Fruit fly (Drosophila melanogaster) whole organism, wandering third instar larva: ENCODE measurements around the gene Pdi.

Experiments used
- Abd-B ChIP-seq: fragments of >200 bp; optimal IDR thresholded peaks from 2 replicates; lab custom pipeline; 2017; ENCODE audit warnings: missing biosample characterization, missing genetic modification characterization
- CG32264 ChIP-seq: fragments of 200-800 bp; sonication (Bioruptor generic); optimal IDR thresholded peaks from 2 replicates; lab custom pipeline; 2016; ENCODE audit warnings: missing biosample characterization, missing genetic modification characterization
- CG9705 ChIP-seq: fragments of 200-800 bp; sonication (Bioruptor generic); optimal IDR thresholded peaks from 2 replicates; lab custom pipeline; 2018; ENCODE audit warnings: missing biosample characterization, mild to moderate bottlenecking, missing genetic modification characterization
- CrebA ChIP-seq: fragments of 200-800 bp; sonication (Bioruptor generic); optimal IDR thresholded peaks from 2 replicates; lab custom pipeline; 2016; ENCODE audit warnings: missing biosample characterization, mild to moderate bottlenecking, missing genetic modification characterization, borderline replicate concordance
- Dfd ChIP-seq: fragments of >200 bp; optimal IDR thresholded peaks from 2 replicates; lab custom pipeline; 2017; ENCODE audit warnings: missing biosample characterization, missing genetic modification characterization
- GATAd ChIP-seq: sonication (Bioruptor generic); optimal IDR thresholded peaks from 2 replicates; lab custom pipeline; 2016; ENCODE audit warnings: missing biosample characterization, missing genetic modification characterization
- HLH106 ChIP-seq: fragments of 200-800 bp; optimal IDR thresholded peaks from 3 replicates; lab custom pipeline; 2019; ENCODE audit warnings: missing biosample characterization, mild to moderate bottlenecking, missing genetic modification characterization, moderate library complexity
- Hr78 ChIP-seq: fragments of >200 bp; optimal IDR thresholded peaks from 2 replicates; lab custom pipeline; 2017; ENCODE audit warnings: missing biosample characterization, missing genetic modification characterization
- Hr83 ChIP-seq: fragments of 200-300 bp; sonication (Bioruptor generic); optimal IDR thresholded peaks from 2 replicates; lab custom pipeline; 2016; ENCODE audit warnings: missing biosample characterization, mild to moderate bottlenecking, missing genetic modification characterization, moderate library complexity; ENCODE audit not compliant: poor library complexity, severe bottlenecking
- Mio ChIP-seq: sonication (Bioruptor generic); optimal IDR thresholded peaks from 2 replicates; lab custom pipeline; 2016; ENCODE audit warnings: missing biosample characterization, missing genetic modification characterization
- Myc ChIP-seq: fragments of >200 bp; optimal IDR thresholded peaks from 2 replicates; lab custom pipeline; 2017
- N ChIP-seq: fragments of >200 bp; optimal IDR thresholded peaks from 2 replicates; lab custom pipeline; 2018; ENCODE audit warnings: missing biosample characterization, missing external identifiers, missing genetic modification characterization
- OdsH ChIP-seq: fragments of 200-800 bp; sonication (Bioruptor generic); optimal IDR thresholded peaks from 2 replicates; lab custom pipeline; 2016; ENCODE audit warnings: missing biosample characterization, mild to moderate bottlenecking, missing genetic modification characterization
- Rel ChIP-seq, 2 experiments: fragments of 200-800 bp; sonication (Bioruptor generic) in 1 of 2; optimal IDR thresholded peaks; 2 replicates in 1 of 2; 3 replicates in 1 of 2; lab custom pipeline; 2016 to 2019; ENCODE audit warnings: mild to moderate bottlenecking in 2 of 2, missing biosample characterization in 2 of 2, missing genetic modification characterization in 2 of 2, moderate library complexity in 1 of 2
- Sp1 ChIP-seq: fragments of 200-800 bp; sonication (Bioruptor generic); optimal IDR thresholded peaks from 3 replicates; lab custom pipeline; 2019; ENCODE audit warnings: missing biosample characterization, mild to moderate bottlenecking, missing genetic modification characterization, moderate library complexity
- Vsx2 ChIP-seq: fragments of 200-300, 225-300 bp; sonication (Bioruptor generic); optimal IDR thresholded peaks from 2 replicates; lab custom pipeline; 2018; ENCODE audit warnings: missing biosample characterization, missing genetic modification characterization; ENCODE audit not compliant: partially characterized antibody
- brk ChIP-seq: fragments of 200-800 bp; sonication (Bioruptor generic); optimal IDR thresholded peaks from 2 replicates; lab custom pipeline; 2016; ENCODE audit warnings: missing biosample characterization, mild to moderate bottlenecking, missing genetic modification characterization
- dl ChIP-seq, 2 experiments: fragments of 175-275, 200-275 bp in 1 of 2; fragments of 200-275 bp in 1 of 2; sonication (Bioruptor generic); optimal IDR thresholded peaks; lab custom pipeline; 2018; ENCODE audit warnings: mild to moderate bottlenecking in 2 of 2, missing biosample characterization in 2 of 2, missing genetic modification characterization in 2 of 2, moderate library complexity in 2 of 2; ENCODE audit not compliant: partially characterized antibody in 2 of 2, insufficient read depth in 1 of 2
- dmrt93B ChIP-seq: fragments of 200-800 bp; sonication (Bioruptor generic); optimal IDR thresholded peaks from 2 replicates; lab custom pipeline; 2018; ENCODE audit warnings: missing biosample characterization, mild to moderate bottlenecking, missing genetic modification characterization
- dsf ChIP-seq: sonication (Bioruptor generic); optimal IDR thresholded peaks from 2 replicates; lab custom pipeline; 2016; ENCODE audit warnings: missing biosample characterization, missing genetic modification characterization, borderline replicate concordance
- ey ChIP-seq: fragments of 200-800 bp; sonication (Bioruptor generic); optimal IDR thresholded peaks from 2 replicates; lab custom pipeline; 2016; ENCODE audit warnings: missing biosample characterization, missing genetic modification characterization
- foxo ChIP-seq, 2 experiments: fragments of 200-800 bp; sonication (Bioruptor generic); optimal IDR thresholded peaks; 2 replicates in 1 of 2; 3 replicates in 1 of 2; lab custom pipeline; 2016 to 2017; ENCODE audit warnings: missing biosample characterization in 2 of 2, missing genetic modification characterization in 2 of 2
- jim ChIP-seq: fragments of 175-275, 200-325 bp; sonication (Bioruptor generic); optimal IDR thresholded peaks from 2 replicates; lab custom pipeline; 2016; ENCODE audit warnings: missing biosample characterization, mild to moderate bottlenecking, missing genetic modification characterization
- lola ChIP-seq: fragments of >200 bp; optimal IDR thresholded peaks from 2 replicates; lab custom pipeline; 2017; ENCODE audit warnings: missing biosample characterization, missing genetic modification characterization
- pan ChIP-seq: fragments of >200 bp; optimal IDR thresholded peaks from 2 replicates; lab custom pipeline; 2017
- rgr ChIP-seq: fragments of 200-800 bp; sonication (Bioruptor generic); optimal IDR thresholded peaks from 3 replicates; lab custom pipeline; 2016; ENCODE audit warnings: missing biosample characterization, mild to moderate bottlenecking, missing genetic modification characterization
- sv ChIP-seq: fragments of 200-800 bp; sonication (Bioruptor generic); optimal IDR thresholded peaks from 3 replicates; lab custom pipeline; 2016; ENCODE audit warnings: missing biosample characterization, missing genetic modification characterization
- tai ChIP-seq: sonication (Bioruptor generic); optimal IDR thresholded peaks from 2 replicates; lab custom pipeline; 2016; ENCODE audit warnings: missing biosample characterization, missing genetic modification characterization
- woc ChIP-seq: sonication (Bioruptor generic); optimal IDR thresholded peaks from 2 replicates; lab custom pipeline; 2016; ENCODE audit warnings: missing biosample characterization, mild to moderate bottlenecking, missing genetic modification characterization

Gene Pdi

dm6 chr3L:15172404-15173055 is 29.9 kb upstream of the Pdi start:
- no peak for TF ChIP-seq foxo (GFP tag; optimal IDR thresholded peaks at IDR 0.05; lab: Kevin White, UChicago)
- no peak for TF ChIP-seq Dfd (GFP tag; lab: Kevin White, UChicago)
- TF ChIP-seq OdsH (GFP tag; lab: Kevin White, UChicago) = no peak
- no peak for TF ChIP-seq dmrt93B
- TF ChIP-seq brk (GFP tag; lab: Kevin White, UChicago) = no peak
- no peak for TF ChIP-seq ey
- TF ChIP-seq Hr83 = no peak
- TF ChIP-seq CG32264 (GFP tag; lab: Kevin White, UChicago) = no peak
- no peak for TF ChIP-seq CG9705 (GFP tag; lab: Kevin White, UChicago)
- TF ChIP-seq Vsx2 (GFP tag; lab: Kevin White, UChicago) = no peak
- TF ChIP-seq Myc = no peak
- TF ChIP-seq Rel (GFP tag; optimal IDR thresholded peaks at IDR 0.05; lab: Kevin White, UChicago) = no peak
- no peak for TF ChIP-seq Rel (tag; optimal IDR thresholded peaks at IDR 0.05; lab: Kevin White, UChicago)
- TF ChIP-seq Hr78 (GFP tag; lab: Kevin White, UChicago) = no peak
- TF ChIP-seq lola (GFP tag; lab: Kevin White, UChicago) = no peak
- no peak for TF ChIP-seq HLH106
- TF ChIP-seq, all 38 proteins: peak for 0

dm6 chr3L:15171769-15172403 is 29.2 kb upstream of the Pdi start:
- TF ChIP-seq dl (GFP tag; optimal IDR thresholded peaks at IDR 0.05; lab: Kevin White, UChicago; ENCODE audit: insufficient read depth in 1 of 2, partially characterized antibody in 2 of 2) (no peak), CrebA (no peak), OdsH (GFP tag; lab: Kevin White, UChicago) (no peak), jim (GFP tag; lab: Kevin White, UChicago) (no peak)

dm6 chr3L:15169795-15170194 is 27.2 kb upstream of the Pdi start:
- no peak for TF ChIP-seq sv (GFP tag; lab: Kevin White, UChicago)
- TF ChIP-seq GATAd (GFP tag; lab: Kevin White, UChicago) = no peak
- no peak for TF ChIP-seq woc (GFP tag; lab: Kevin White, UChicago)

dm6 chr3L:15169010-15169409 is 26.4 kb upstream of the Pdi start:
- TF ChIP-seq N (GFP tag; lab: Kevin White, UChicago) (no peak), Dfd (GFP tag; lab: Kevin White, UChicago) (peak; percentile 24), tai (GFP tag; lab: Kevin White, UChicago) (no peak), dsf (GFP tag; lab: Kevin White, UChicago) (no peak)

dm6 chr3L:15163414-15163813 is 20.8 kb upstream of the Pdi start, which contains the start of gene CG7011:
Gene CG7011, minus strand, starts transcription at chr3L:15163628.
- TF ChIP-seq Vsx2 (GFP tag; lab: Kevin White, UChicago) (no peak), Hr78 (GFP tag; lab: Kevin White, UChicago) (no peak), pan (no peak), Abd-B (no peak), dl (GFP tag; optimal IDR thresholded peaks at IDR 0.05; lab: Kevin White, UChicago; ENCODE audit: insufficient read depth in 1 of 2, partially characterized antibody in 2 of 2) (no peak)

- TF ChIP-seq Dfd (GFP tag; lab: Kevin White, UChicago) (no peak), pan (no peak), dl (GFP tag; optimal IDR thresholded peaks at IDR 0.05; lab: Kevin White, UChicago; ENCODE audit: insufficient read depth in 1 of 2, partially characterized antibody in 2 of 2) (no peak), HLH106 (no peak), ey (no peak), Sp1 (no peak), Vsx2 (GFP tag; lab: Kevin White, UChicago) (no peak), foxo (GFP tag; optimal IDR thresholded peaks at IDR 0.05; lab: Kevin White, UChicago) (no peak), OdsH (GFP tag; lab: Kevin White, UChicago) (no peak), Abd-B (no peak), CG9705 (GFP tag; lab: Kevin White, UChicago) (no peak), N (GFP tag; lab: Kevin White, UChicago) (no peak), rgr (GFP tag; lab: Kevin White, UChicago) (no peak), Hr83 (no peak), Rel (GFP tag; optimal IDR thresholded peaks at IDR 0.05; lab: Kevin White, UChicago) (no peak), Rel (tag; optimal IDR thresholded peaks at IDR 0.05; lab: Kevin White, UChicago) (no peak), Mio (no peak)
- TF ChIP-seq, all 38 proteins: peak for 0
These were observed 20.3 kb upstream of the Pdi start for dm6 chr3L:15162988-15163387.
